Worm (Caenorhabditis elegans): ENCODE measurements around the gene fbxb-85.

DNA sequence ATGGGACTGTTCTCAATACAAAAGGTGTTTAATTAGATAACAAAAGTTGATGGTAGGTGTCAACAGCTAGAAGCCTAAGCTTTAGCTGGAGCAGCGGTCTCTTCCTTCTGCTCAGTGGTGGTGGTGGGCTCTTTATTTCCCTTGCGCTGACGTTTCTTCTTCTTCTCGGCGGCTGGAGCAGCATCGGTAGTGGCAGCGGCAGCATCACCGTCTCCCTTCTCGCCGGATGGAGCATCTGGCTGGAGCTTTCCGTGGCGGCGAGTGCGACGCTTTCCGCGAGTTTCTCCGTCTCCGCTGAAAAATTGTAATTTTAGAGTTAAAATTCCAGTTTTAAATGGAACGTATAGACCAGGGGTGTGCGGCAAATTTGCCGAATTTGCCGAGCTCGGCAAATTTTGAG lies 18.3 kb upstream of the fbxb-85 start:
- TF ChIP-seq ztf-28 (GFP tag; IDR thresholded peaks at IDR 0.05) (no peak), snpc-4 (GFP tag; optimal IDR thresholded peaks at IDR 0.05) (no peak), snpc-4 (tag; optimal IDR thresholded peaks at IDR 0.05) (no peak), ccch-3 (GFP tag; optimal IDR thresholded peaks at IDR 0.05) (no peak), hsf-1 (GFP tag; IDR thresholded peaks at IDR 0.05) (no peak), C06A6.2 (GFP tag; conservative IDR thresholded peaks at IDR 0.05) (no peak), dox-1 (GFP tag; IDR thresholded peaks at IDR 0.05) (no peak), pha-4 (tag; optimal IDR thresholded peaks at IDR 0.05) (no peak), dpl-1 (GFP tag; optimal IDR thresholded peaks at IDR 0.05) (no peak), hrde-1 (tag; optimal IDR thresholded peaks at IDR 0.05; ENCODE audit: borderline replicate concordance) (no peak)

Data from whole organism, young adult.